Worm (Caenorhabditis elegans) whole organism, mixed stage, embryonic: ENCODE measurements around the gene acdh-12.
A peak's percentile ranks its signal among the peaks of the same experiment; 100 is the strongest.

ENCODE experiments used
- M03D4.4 ChIP-seq: sonication (generic microtip); optimal IDR thresholded peaks from 2 replicates; lab custom pipeline; 2017; ENCODE audit warnings: mild to moderate bottlenecking, missing genetic modification characterization, missing compliant biosample characterization
- bed-3 ChIP-seq: fragments of 200-800 bp; sonication (Bioruptor generic); optimal IDR thresholded peaks from 3 replicates; lab custom pipeline; 2018; ENCODE audit warnings: mild to moderate bottlenecking, missing genetic modification characterization, moderate library complexity, missing compliant biosample characterization
- blmp-1 ChIP-seq: fragments of 150-350 bp; optimal IDR thresholded peaks from 2 replicates; lab custom pipeline; 2014; ENCODE audit warnings: missing biosample characterization, missing genetic modification characterization
- ceh-39 ChIP-seq: fragments of 150-350 bp; optimal IDR thresholded peaks from 2 replicates; lab custom pipeline; 2014; ENCODE audit warnings: missing biosample characterization, missing genetic modification characterization
- ceh-43 ChIP-seq: fragments of 200-800 bp; sonication (Bioruptor generic); optimal IDR thresholded peaks from 2 replicates; lab custom pipeline; 2018; ENCODE audit warnings: mild to moderate bottlenecking, missing genetic modification characterization, moderate library complexity, missing compliant biosample characterization
- ceh-83 ChIP-seq: fragments of 200-800 bp; sonication (Bioruptor generic); optimal IDR thresholded peaks from 2 replicates; lab custom pipeline; 2018; ENCODE audit warnings: mild to moderate bottlenecking, missing genetic modification characterization, missing compliant biosample characterization
- ces-1 ChIP-seq: fragments of 150-350 bp; optimal IDR thresholded peaks from 2 replicates; lab custom pipeline; 2014; ENCODE audit warnings: missing biosample characterization, missing genetic modification reagents, missing genetic modification characterization
- cnd-1 ChIP-seq: fragments of 200-800 bp; sonication (Bioruptor generic); optimal IDR thresholded peaks from 2 replicates; lab custom pipeline; 2018; ENCODE audit warnings: mild to moderate bottlenecking, missing genetic modification characterization, missing compliant biosample characterization
- drap-1 ChIP-seq: fragments of 200-800 bp; sonication (Bioruptor generic); optimal IDR thresholded peaks from 3 replicates; lab custom pipeline; 2018; ENCODE audit warnings: mild to moderate bottlenecking, missing genetic modification characterization, missing compliant biosample characterization
- elt-1 ChIP-seq: sonication (generic microtip); optimal IDR thresholded peaks from 2 replicates; lab custom pipeline; 2017; ENCODE audit warnings: missing genetic modification characterization, mild to moderate bottlenecking, missing compliant biosample characterization, antibody characterized with exemption, moderate library complexity, borderline replicate concordance; ENCODE audit not compliant: insufficient read depth
- elt-3 ChIP-seq: fragments of 150-350 bp; optimal IDR thresholded peaks from 2 replicates; lab custom pipeline; 2014; ENCODE audit warnings: missing biosample characterization, missing genetic modification characterization
- flh-1 ChIP-seq: fragments of 200-800 bp; sonication (Bioruptor generic); optimal IDR thresholded peaks from 2 replicates; lab custom pipeline; 2018; ENCODE audit warnings: mild to moderate bottlenecking, missing genetic modification characterization, moderate library complexity, missing compliant biosample characterization
- ham-2 ChIP-seq: fragments of 200-800 bp; sonication (Bioruptor generic); optimal IDR thresholded peaks from 2 replicates; lab custom pipeline; 2018; ENCODE audit warnings: mild to moderate bottlenecking, missing genetic modification characterization, missing compliant biosample characterization
- hlh-1 ChIP-seq: fragments of 150-350 bp; optimal IDR thresholded peaks from 2 replicates; lab custom pipeline; 2014; ENCODE audit warnings: missing biosample characterization, missing genetic modification reagents, missing genetic modification characterization
- lin-13 ChIP-seq: fragments of 150-350 bp; optimal IDR thresholded peaks from 2 replicates; lab custom pipeline; 2014; ENCODE audit warnings: missing biosample characterization, missing genetic modification characterization
- lin-32 ChIP-seq: fragments of 200-800 bp; sonication (Bioruptor generic); optimal IDR thresholded peaks from 2 replicates; lab custom pipeline; 2018; ENCODE audit warnings: mild to moderate bottlenecking, missing genetic modification characterization, missing compliant biosample characterization
- lsy-2 ChIP-seq: fragments of 150-350 bp; optimal IDR thresholded peaks from 2 replicates; lab custom pipeline; 2014; ENCODE audit warnings: missing biosample characterization, missing genetic modification characterization
- mab-5 ChIP-seq: fragments of 150-350 bp; optimal IDR thresholded peaks from 2 replicates; lab custom pipeline; 2014; ENCODE audit warnings: missing biosample characterization, missing genetic modification characterization
- mep-1 ChIP-seq: fragments of 150-350 bp; optimal IDR thresholded peaks from 2 replicates; lab custom pipeline; 2017; ENCODE audit warnings: missing biosample characterization, missing genetic modification reagents, missing genetic modification characterization, inconsistent platforms
- mls-2 ChIP-seq: sonication (generic microtip); optimal IDR thresholded peaks from 2 replicates; lab custom pipeline; 2016; ENCODE audit warnings: mild to moderate bottlenecking, missing genetic modification characterization, moderate library complexity, missing compliant biosample characterization
- nhr-12 ChIP-seq: fragments of 150-350 bp; optimal IDR thresholded peaks from 2 replicates; lab custom pipeline; 2014; ENCODE audit warnings: missing biosample characterization, missing genetic modification characterization
- nhr-2 ChIP-seq: fragments of 150-350 bp; optimal IDR thresholded peaks from 2 replicates; lab custom pipeline; 2014; ENCODE audit warnings: missing biosample characterization, missing genetic modification characterization
- nhr-237 ChIP-seq: fragments of 150-350 bp; optimal IDR thresholded peaks from 2 replicates; lab custom pipeline; 2014; ENCODE audit warnings: missing biosample characterization, missing genetic modification characterization
- nhr-28 ChIP-seq: fragments of 150-350 bp; optimal IDR thresholded peaks from 2 replicates; lab custom pipeline; 2014; ENCODE audit warnings: missing biosample characterization, missing genetic modification characterization
- nhr-76 ChIP-seq: sonication (generic microtip); optimal IDR thresholded peaks from 2 replicates; lab custom pipeline; 2017; ENCODE audit warnings: missing biosample characterization, missing genetic modification characterization
- pha-4 ChIP-seq: fragments of 150-350 bp; optimal IDR thresholded peaks from 2 replicates; lab custom pipeline; 2018; ENCODE audit warnings: missing biosample characterization, missing genetic modification reagents, missing genetic modification characterization
- sem-2 ChIP-seq: fragments of 200-800 bp; sonication (Bioruptor generic); optimal IDR thresholded peaks from 2 replicates; lab custom pipeline; 2018; ENCODE audit warnings: mild to moderate bottlenecking, missing genetic modification characterization, missing compliant biosample characterization
- snpc-4 ChIP-seq: fragments of 150-350 bp; optimal IDR thresholded peaks from 2 replicates; lab custom pipeline; 2014; ENCODE audit warnings: missing biosample characterization, missing genetic modification characterization
- sptf-1 ChIP-seq: sonication (generic microtip); optimal IDR thresholded peaks from 2 replicates; lab custom pipeline; 2017; ENCODE audit warnings: mild to moderate bottlenecking, missing genetic modification characterization, moderate library complexity, missing compliant biosample characterization
- tbx-8 ChIP-seq: fragments of 200-800 bp; sonication (Bioruptor generic); optimal IDR thresholded peaks from 2 replicates; lab custom pipeline; 2018; ENCODE audit warnings: mild to moderate bottlenecking, missing genetic modification characterization, moderate library complexity, missing compliant biosample characterization
- unc-120 ChIP-seq: sonication (generic microtip); optimal IDR thresholded peaks from 2 replicates; lab custom pipeline; 2017; ENCODE audit warnings: missing genetic modification characterization, missing compliant biosample characterization; ENCODE audit not compliant: poor library complexity, severe bottlenecking
- unc-39 ChIP-seq: fragments of 150-350 bp; optimal IDR thresholded peaks from 2 replicates; lab custom pipeline; 2014; ENCODE audit warnings: missing biosample characterization, missing genetic modification characterization
- unc-62 ChIP-seq: fragments of 150-350 bp; optimal IDR thresholded peaks from 2 replicates; lab custom pipeline; 2014; ENCODE audit warnings: missing biosample characterization, missing genetic modification reagents, missing genetic modification characterization
- zip-8 ChIP-seq: fragments of 150-350 bp; optimal IDR thresholded peaks from 2 replicates; lab custom pipeline; 2014; ENCODE audit warnings: missing biosample characterization, missing genetic modification characterization
- ztf-11 ChIP-seq: fragments of 150-350 bp; optimal IDR thresholded peaks from 2 replicates; lab custom pipeline; 2014; ENCODE audit warnings: missing biosample characterization, missing genetic modification characterization

Gene acdh-12

DNA sequence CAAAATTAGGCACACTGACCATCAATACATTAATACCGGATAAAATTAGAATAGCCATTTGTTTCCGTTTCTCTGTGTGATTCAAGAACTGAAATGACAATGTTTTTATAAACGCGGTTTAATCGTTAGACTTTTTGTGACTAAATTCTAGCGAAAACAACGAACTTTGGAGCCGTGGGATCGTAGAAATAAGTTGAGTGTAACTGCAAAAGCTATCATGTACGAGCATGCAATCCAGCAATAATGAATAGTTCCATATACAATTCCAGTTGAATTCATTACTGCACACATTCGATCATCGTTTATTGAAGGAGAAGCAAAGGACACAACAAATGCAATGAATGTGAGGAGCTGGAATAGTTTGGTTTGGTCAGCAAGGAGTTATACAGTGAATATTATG, 9.3 kb downstream of the acdh-12 start:
- TF ChIP-seq zip-8 (tag; lab: Kevin White, UChicago) (no peak), unc-120 (tag; lab: Kevin White, UChicago) (no peak), nhr-12 (tag; lab: Kevin White, UChicago) (no peak), lin-13 (tag; lab: Kevin White, UChicago) (no peak), mep-1 (tag; lab: Kevin White, UChicago) (no peak), sptf-1 (tag; lab: Kevin White, UChicago) (no peak), elt-1 (tag; lab: Kevin White, UChicago) (no peak), bed-3 (GFP tag; lab: Kevin White, UChicago) (no peak)

- TF ChIP-seq nhr-2 = no peak
- peak; percentile 91 for TF ChIP-seq ceh-43 (GFP tag; lab: Kevin White, UChicago)
- peak; percentile 92 for TF ChIP-seq bed-3 (GFP tag; lab: Kevin White, UChicago)
- peak; percentile 45 for TF ChIP-seq unc-62
- peak; percentile 93 for TF ChIP-seq lin-32 (GFP tag; lab: Kevin White, UChicago)
- peak; percentile 90 for TF ChIP-seq flh-1 (GFP tag; lab: Kevin White, UChicago)
- peak; percentile 43 for TF ChIP-seq nhr-28 (tag; lab: Kevin White, UChicago)
- peak; percentile 94 for TF ChIP-seq ham-2 (GFP tag; lab: Kevin White, UChicago)
- no peak for TF ChIP-seq ces-1
- TF ChIP-seq nhr-76 (tag; lab: Kevin White, UChicago) = peak; percentile 67
- no peak for TF ChIP-seq elt-3 (tag; lab: Kevin White, UChicago)
- TF ChIP-seq lsy-2 (tag; lab: Kevin White, UChicago) = peak; percentile 12
- peak; percentile 2 for TF ChIP-seq mab-5 (tag; lab: Kevin White, UChicago)
- TF ChIP-seq sptf-1 (tag; lab: Kevin White, UChicago) = peak; percentile 97
- TF ChIP-seq mep-1 (tag; lab: Kevin White, UChicago) = no peak
- TF ChIP-seq mls-2 (tag; lab: Kevin White, UChicago) = peak; percentile 98
- TF ChIP-seq elt-1 (tag; lab: Kevin White, UChicago) = peak; percentile 21
- peak; percentile 97 for TF ChIP-seq cnd-1 (tag; lab: Kevin White, UChicago)
- TF ChIP-seq M03D4.4 (tag; lab: Kevin White, UChicago) = peak; percentile 96
- peak; percentile 60 for TF ChIP-seq ztf-11 (tag; lab: Kevin White, UChicago)
- TF ChIP-seq unc-120 (tag; lab: Kevin White, UChicago) = peak; percentile 91
- TF ChIP-seq zip-8 (tag; lab: Kevin White, UChicago) = no peak
- no peak for TF ChIP-seq ceh-39 (tag; lab: Kevin White, UChicago)
- TF ChIP-seq drap-1 = peak; percentile 98
- TF ChIP-seq ceh-83 (GFP tag; lab: Kevin White, UChicago) = peak; percentile 98
- peak; percentile 59 for TF ChIP-seq unc-39 (tag; lab: Kevin White, UChicago)
- TF ChIP-seq snpc-4 = no peak
- TF ChIP-seq tbx-8 = peak; percentile 78
- TF ChIP-seq hlh-1 (tag; lab: Kevin White, UChicago) = peak; percentile 74
- peak; percentile 84 for TF ChIP-seq pha-4
- TF ChIP-seq blmp-1 (tag; lab: Kevin White, UChicago) = peak; percentile 5
- TF ChIP-seq lin-13 (tag; lab: Kevin White, UChicago) = peak; percentile 55
- no peak for TF ChIP-seq nhr-12 (tag; lab: Kevin White, UChicago)
- TF ChIP-seq nhr-237 (tag; lab: Kevin White, UChicago) = peak; percentile 21
- TF ChIP-seq sem-2 (GFP tag; lab: Kevin White, UChicago) = peak; percentile 93
These were observed 11.8 kb downstream of the acdh-12 start, which contains the start of gene pdl-1 for ce11 chrII:7183493-7184272. TSS of gene pdl-1 (plus strand) at chrII:7183801.

ce11 chrII:7182630-7183029, 12.8 kb downstream of the acdh-12 start:
- TF ChIP-seq ces-1 (peak; percentile 86), bed-3 (GFP tag; lab: Kevin White, UChicago) (no peak), unc-120 (tag; lab: Kevin White, UChicago) (peak; percentile 87), mep-1 (tag; lab: Kevin White, UChicago) (no peak), mls-2 (tag; lab: Kevin White, UChicago) (peak; percentile 7), unc-39 (tag; lab: Kevin White, UChicago) (no peak)
